Worm (Caenorhabditis elegans): Measurements from ENCODE around the gene F14F7.7.
A peak's percentile ranks its signal among the peaks of the same experiment; 100 is the strongest.

F14F7.7 gene

DNA sequence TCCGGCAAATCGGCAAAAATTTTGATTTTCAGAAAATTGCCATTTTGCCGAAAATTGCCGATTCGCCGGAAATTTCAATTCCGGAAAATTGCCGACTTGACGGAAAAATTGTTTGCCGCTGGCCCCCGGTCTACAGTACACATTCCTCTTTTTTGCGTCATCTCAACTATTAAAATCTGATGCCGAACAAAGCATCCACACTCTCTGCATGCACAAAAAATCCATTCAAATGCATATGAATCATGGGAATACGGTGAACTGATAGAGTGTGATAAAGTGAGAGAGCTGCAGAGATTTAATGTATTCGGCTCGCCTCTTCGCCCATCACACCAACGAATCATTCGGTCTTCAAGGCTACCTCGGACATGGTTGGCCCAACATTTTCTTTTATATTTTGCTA, at the start of gene F14F7.7:
Gene F14F7.7, plus strand, starts transcription at position 354 of the 400 bp plus-strand sequence.
- TF ChIP-seq cog-1 (tag; optimal IDR thresholded peaks at IDR 0.05) (no peak), ztf-23 (GFP tag; IDR thresholded peaks at IDR 0.05) (no peak), ztf-29 (GFP tag; IDR thresholded peaks at IDR 0.05) (no peak), T22C8.4 (GFP tag; IDR thresholded peaks at IDR 0.05) (no peak), klf-2 (GFP tag; conservative IDR thresholded peaks at IDR 0.05) (no peak), flt-1 (GFP tag; IDR thresholded peaks at IDR 0.05) (no peak), med-1 (GFP tag; optimal IDR thresholded peaks at IDR 0.05; ENCODE audit: insufficient read depth) (no peak), tab-1 (GFP tag; IDR thresholded peaks at IDR 0.05) (no peak), ref-1 (GFP tag; conservative IDR thresholded peaks at IDR 0.05) (no peak)

DNA sequence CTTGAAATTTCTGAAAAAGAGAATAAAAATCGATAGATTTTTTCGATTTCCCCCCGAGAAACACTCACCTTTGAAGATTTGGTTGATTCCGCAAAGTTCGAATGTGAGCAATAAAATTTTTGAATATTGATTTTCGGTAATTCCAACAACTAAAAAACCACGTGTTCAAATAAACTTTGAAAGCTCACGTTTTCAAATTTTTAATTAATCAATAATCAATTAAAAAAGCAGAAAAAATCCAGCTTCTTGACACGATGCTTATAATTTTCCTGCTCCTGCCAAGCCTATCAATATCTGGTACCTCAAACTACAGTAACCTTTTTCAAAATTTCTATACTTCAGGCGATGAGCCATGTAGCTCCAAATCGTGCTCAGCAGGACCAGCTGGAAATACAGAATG, 43.3 kb upstream of the F14F7.7 start, which contains the start of gene ZK1010.5:
Gene ZK1010.5, minus strand, starts transcription at position 101 of the 400 bp plus-strand sequence.
- 0 out of 2 replicates have a peak, but pooled peaks have one; percentile 38 for TF ChIP-seq T22C8.4 (GFP tag; IDR thresholded peaks at IDR 0.05)
- no peak for TF ChIP-seq klf-2 (GFP tag; conservative IDR thresholded peaks at IDR 0.05)
- no peak for TF ChIP-seq ztf-23 (GFP tag; IDR thresholded peaks at IDR 0.05)

DNA sequence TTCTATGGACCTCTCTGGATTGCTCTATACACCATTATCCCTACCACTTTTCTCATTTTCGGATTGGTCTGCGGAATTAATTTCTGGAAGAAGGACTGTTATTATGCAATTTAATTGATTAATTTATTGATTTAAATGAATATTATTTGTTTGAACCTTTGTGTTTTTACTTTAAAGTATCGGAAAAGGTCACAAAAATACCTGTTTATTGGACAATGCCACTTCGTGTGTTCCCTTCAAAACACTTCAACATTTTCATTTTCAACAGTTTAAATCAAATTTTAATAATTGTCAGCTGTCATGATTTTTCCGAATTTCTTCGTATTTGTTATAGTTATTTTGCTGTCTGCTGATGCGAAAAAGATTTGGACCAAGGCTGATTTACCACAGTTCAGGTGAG, 39.7 kb upstream of the F14F7.7 start, which contains the start of gene ZK1010.12:
Gene ZK1010.12, plus strand, starts transcription at position 301 of the 400 bp plus-strand sequence.
- TF ChIP-seq flt-1 (GFP tag; IDR thresholded peaks at IDR 0.05) (no peak), med-1 (GFP tag; optimal IDR thresholded peaks at IDR 0.05; ENCODE audit: insufficient read depth) (no peak)

DNA sequence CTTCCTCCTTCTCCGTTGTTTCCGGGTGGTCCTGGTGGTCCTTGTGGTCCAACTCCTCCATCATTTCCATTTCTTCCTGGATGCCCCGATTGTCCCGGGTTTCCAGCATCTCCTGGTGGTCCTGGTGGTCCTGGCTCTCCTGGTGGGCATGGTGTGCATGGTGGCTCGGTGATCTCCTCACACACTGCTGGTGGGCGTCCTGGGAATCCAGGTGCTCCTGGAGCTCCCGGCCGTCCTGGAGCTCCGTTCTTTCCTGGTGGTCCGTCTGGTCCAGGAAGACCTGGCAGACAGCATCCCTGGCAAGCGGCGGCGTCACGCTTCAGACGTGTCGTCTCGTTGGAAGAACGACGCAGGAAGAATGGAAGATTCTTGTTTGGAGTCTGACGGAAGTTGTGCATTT, 37.6 kb upstream of the F14F7.7 start:
- no peak for TF ChIP-seq med-1 (GFP tag; optimal IDR thresholded peaks at IDR 0.05; ENCODE audit: insufficient read depth)
- no peak for TF ChIP-seq flt-1 (GFP tag; IDR thresholded peaks at IDR 0.05)
- no peak for TF ChIP-seq T22C8.4 (GFP tag; IDR thresholded peaks at IDR 0.05)
- no peak for TF ChIP-seq tab-1 (GFP tag; IDR thresholded peaks at IDR 0.05)
- no peak for TF ChIP-seq cog-1 (tag; optimal IDR thresholded peaks at IDR 0.05)
- TF ChIP-seq ref-1 (GFP tag; conservative IDR thresholded peaks at IDR 0.05) = no peak
- TF ChIP-seq ztf-29 (GFP tag; IDR thresholded peaks at IDR 0.05) = no peak
- TF ChIP-seq ztf-23 (GFP tag; IDR thresholded peaks at IDR 0.05) = no peak
- no peak for TF ChIP-seq klf-2 (GFP tag; conservative IDR thresholded peaks at IDR 0.05)

DNA sequence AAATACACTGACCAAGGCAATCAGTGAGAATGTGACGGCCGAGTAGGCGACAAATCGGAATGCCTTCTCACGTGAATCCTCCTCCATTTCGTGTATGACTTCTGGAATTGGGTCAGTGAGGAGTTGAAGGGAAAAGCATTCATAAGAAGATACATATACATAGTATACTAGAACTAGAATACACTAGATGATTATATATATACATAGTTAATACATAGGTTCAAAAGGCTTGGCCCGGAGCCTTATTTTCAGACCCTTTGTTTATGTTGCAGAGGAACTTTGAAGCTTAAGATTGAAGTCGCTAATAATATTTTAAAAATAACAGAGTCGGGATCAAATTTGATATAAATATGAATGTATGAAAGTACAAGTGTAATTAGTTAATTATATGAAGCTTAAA, 37.1 kb upstream of the F14F7.7 start, which contains the start of gene col-97:
Gene col-97, minus strand, starts transcription at position 101 of the 400 bp plus-strand sequence.
- TF ChIP-seq tab-1 (GFP tag; IDR thresholded peaks at IDR 0.05) (no peak), ztf-23 (GFP tag; IDR thresholded peaks at IDR 0.05) (no peak), ref-1 (GFP tag; conservative IDR thresholded peaks at IDR 0.05) (no peak), T22C8.4 (GFP tag; IDR thresholded peaks at IDR 0.05) (no peak), flt-1 (GFP tag; IDR thresholded peaks at IDR 0.05) (no peak), ztf-29 (GFP tag; IDR thresholded peaks at IDR 0.05) (no peak), med-1 (GFP tag; optimal IDR thresholded peaks at IDR 0.05; ENCODE audit: insufficient read depth) (no peak), cog-1 (tag; optimal IDR thresholded peaks at IDR 0.05) (no peak), klf-2 (GFP tag; conservative IDR thresholded peaks at IDR 0.05) (no peak)

DNA sequence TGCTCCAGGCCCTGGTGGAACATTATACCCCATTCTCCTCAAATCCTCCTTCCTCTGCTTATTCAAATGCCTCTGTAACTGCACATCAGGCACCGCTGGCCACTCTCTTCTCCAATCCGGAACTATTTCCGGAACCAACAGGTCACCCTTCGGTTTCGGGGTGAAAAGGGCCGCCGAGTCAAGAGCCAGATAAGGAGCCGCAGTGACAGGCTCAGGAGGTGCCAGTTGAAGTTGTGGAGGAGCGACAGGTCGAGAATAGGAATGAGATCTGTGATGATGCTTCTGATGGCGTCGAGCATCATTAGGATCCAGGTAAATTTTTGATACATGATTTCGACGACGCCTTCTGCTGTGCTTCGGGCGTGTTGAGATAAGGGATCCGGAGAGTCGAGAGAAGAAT, 32.5 kb upstream of the F14F7.7 start:
- TF ChIP-seq ztf-23 (GFP tag; IDR thresholded peaks at IDR 0.05) (no peak), ref-1 (GFP tag; conservative IDR thresholded peaks at IDR 0.05) (no peak), ztf-29 (GFP tag; IDR thresholded peaks at IDR 0.05) (no peak), med-1 (GFP tag; optimal IDR thresholded peaks at IDR 0.05; ENCODE audit: insufficient read depth) (no peak), flt-1 (GFP tag; IDR thresholded peaks at IDR 0.05) (no peak), cog-1 (tag; optimal IDR thresholded peaks at IDR 0.05) (no peak), klf-2 (GFP tag; conservative IDR thresholded peaks at IDR 0.05) (no peak), T22C8.4 (GFP tag; IDR thresholded peaks at IDR 0.05) (no peak), tab-1 (GFP tag; IDR thresholded peaks at IDR 0.05) (no peak)

DNA sequence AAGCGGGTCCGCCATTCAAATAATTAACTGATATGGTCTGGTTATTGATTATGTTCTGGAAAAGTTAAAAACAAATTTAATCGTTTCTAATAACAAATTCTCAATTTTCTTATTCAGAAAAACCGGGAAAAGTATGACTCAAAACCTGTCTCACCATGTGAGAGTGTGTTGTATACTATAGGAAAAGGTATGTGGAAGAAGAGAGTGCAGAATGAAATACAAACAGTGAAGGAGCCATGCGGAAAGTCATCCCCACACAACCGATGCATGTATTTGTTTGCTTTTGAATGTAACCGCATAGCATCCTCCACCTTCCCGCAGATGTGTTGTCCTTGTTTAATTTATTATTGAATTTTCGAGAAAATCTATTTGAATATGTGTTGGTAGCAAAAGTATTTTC, 30.2 kb upstream of the F14F7.7 start, which contains the start of gene ZK1010.8:
Gene ZK1010.8, minus strand, starts transcription at position 214 of the 400 bp plus-strand sequence.
- TF ChIP-seq ztf-29 (GFP tag; IDR thresholded peaks at IDR 0.05) = no peak
- TF ChIP-seq klf-2 (GFP tag; conservative IDR thresholded peaks at IDR 0.05) = no peak
- TF ChIP-seq flt-1 (GFP tag; IDR thresholded peaks at IDR 0.05) = no peak
- TF ChIP-seq ztf-23 (GFP tag; IDR thresholded peaks at IDR 0.05) = no peak
- no peak for TF ChIP-seq tab-1 (GFP tag; IDR thresholded peaks at IDR 0.05)
- no peak for TF ChIP-seq cog-1 (tag; optimal IDR thresholded peaks at IDR 0.05)
- TF ChIP-seq T22C8.4 (GFP tag; IDR thresholded peaks at IDR 0.05) = no peak
- TF ChIP-seq ref-1 (GFP tag; conservative IDR thresholded peaks at IDR 0.05) = no peak
- no peak for TF ChIP-seq med-1 (GFP tag; optimal IDR thresholded peaks at IDR 0.05; ENCODE audit: insufficient read depth)

DNA sequence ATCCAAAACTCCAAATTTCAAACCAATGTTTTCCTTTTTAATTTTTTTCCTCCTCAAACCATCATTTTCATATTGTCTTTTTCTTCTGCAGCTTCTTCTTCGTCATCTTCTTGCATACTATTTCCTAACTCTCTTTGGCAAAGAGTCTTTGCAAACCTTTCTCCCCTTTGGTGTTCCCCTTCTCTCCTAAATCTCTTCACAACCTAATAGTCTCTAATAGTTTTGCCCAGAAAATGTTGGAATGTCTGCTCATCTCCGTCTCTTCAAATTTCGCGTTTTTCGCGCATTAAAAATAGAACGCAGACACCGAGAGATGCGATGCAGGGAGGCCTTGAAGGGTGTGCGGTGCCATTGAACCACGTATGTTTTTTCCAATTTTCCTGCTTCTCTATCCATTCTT, 28.6 kb upstream of the F14F7.7 start, which contains the start of gene ZK1010.10:
Gene ZK1010.10, plus strand, starts transcription at position 286 of the 400 bp plus-strand sequence.
- peak; percentile 6 for TF ChIP-seq cog-1 (tag; optimal IDR thresholded peaks at IDR 0.05)
- no peak for TF ChIP-seq T22C8.4 (GFP tag; IDR thresholded peaks at IDR 0.05)
- no peak for TF ChIP-seq med-1 (GFP tag; optimal IDR thresholded peaks at IDR 0.05; ENCODE audit: insufficient read depth)
- peak; percentile 51; the same call in 1 of the 2 replicates for TF ChIP-seq ztf-23 (GFP tag; IDR thresholded peaks at IDR 0.05)
- no peak for TF ChIP-seq ref-1 (GFP tag; conservative IDR thresholded peaks at IDR 0.05)

DNA sequence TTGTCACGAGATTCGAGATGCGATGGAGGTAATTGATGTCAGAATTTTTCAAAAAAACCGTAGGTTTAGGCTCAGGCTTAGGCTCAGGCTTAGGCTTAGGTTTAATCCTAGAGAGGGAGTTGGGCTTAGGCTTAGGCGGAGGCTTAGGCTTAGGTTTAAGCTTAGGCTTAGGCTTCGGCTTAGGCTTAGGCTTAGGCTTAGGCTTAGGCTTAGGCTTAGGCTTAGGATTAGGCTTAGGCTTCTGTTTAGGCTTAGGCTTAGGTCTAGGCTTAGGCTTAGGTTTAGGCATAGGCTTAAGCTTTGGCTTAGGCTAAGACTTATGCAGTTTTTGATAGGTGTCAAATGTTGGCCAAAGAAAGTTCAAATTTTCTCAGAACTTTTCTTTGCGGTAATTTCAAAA, 26.4 kb upstream of the F14F7.7 start:
- TF ChIP-seq ztf-23 (GFP tag; IDR thresholded peaks at IDR 0.05) (0 out of 2 replicates have a peak, but pooled peaks have one; percentile 23), klf-2 (GFP tag; conservative IDR thresholded peaks at IDR 0.05) (no peak), ztf-29 (GFP tag; IDR thresholded peaks at IDR 0.05) (peak; percentile 68; the same call in 1 of the 2 replicates)

DNA sequence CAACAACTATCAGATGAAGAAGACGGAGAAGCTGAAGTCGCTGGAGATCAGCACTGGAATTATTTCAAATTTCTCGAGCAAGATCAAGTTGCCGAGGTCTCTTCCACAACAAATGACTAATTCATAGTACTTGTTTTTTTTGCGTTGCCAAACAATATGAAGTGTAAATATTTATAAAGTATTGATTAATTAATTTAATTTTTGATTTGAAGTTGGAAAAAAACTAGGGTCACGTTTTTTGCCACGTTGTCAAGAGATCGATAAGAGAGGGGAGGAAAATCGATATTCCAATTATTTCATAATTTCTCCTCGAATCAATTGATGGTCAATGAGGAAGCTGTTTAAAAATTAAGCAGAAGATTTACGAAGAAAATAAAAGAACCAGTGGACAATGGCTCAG, 25.5 kb upstream of the F14F7.7 start, which contains the start of gene snf-7:
Gene snf-7, plus strand, starts transcription at position 301 of the 400 bp plus-strand sequence.
- TF ChIP-seq klf-2 (GFP tag; conservative IDR thresholded peaks at IDR 0.05) (no peak), T22C8.4 (GFP tag; IDR thresholded peaks at IDR 0.05) (0 out of 2 replicates have a peak, but pooled peaks have one; percentile 51)
